Worm (Caenorhabditis elegans) whole organism, L2 larva: ENCODE results near the gene npr-3.

Experiments used
- C34F6.9 ChIP-seq: fragments of 150-350 bp; optimal IDR thresholded peaks from 2 replicates; lab custom pipeline; 2014; ENCODE audit warnings: missing biosample characterization, missing genetic modification characterization
- crh-2 ChIP-seq: sonication (generic microtip); optimal IDR thresholded peaks from 2 replicates; lab custom pipeline; 2017; ENCODE audit warnings: missing biosample characterization, missing genetic modification characterization
- lsy-2 ChIP-seq, 2 experiments: fragments of 150-350 bp in 1 of 2; sonication (generic microtip) in 1 of 2; optimal IDR thresholded peaks; 2 replicates each; lab custom pipeline; 2014 to 2017; ENCODE audit warnings: missing biosample characterization in 2 of 2, missing genetic modification characterization in 2 of 2
- mab-5 ChIP-seq: fragments of 150-350 bp; optimal IDR thresholded peaks from 2 replicates; lab custom pipeline; 2014; ENCODE audit warnings: missing biosample characterization, missing genetic modification characterization
- nhr-11 ChIP-seq: fragments of 150-350 bp; optimal IDR thresholded peaks from 2 replicates; lab custom pipeline; 2014; ENCODE audit warnings: missing biosample characterization, missing genetic modification characterization
- nhr-12 ChIP-seq: fragments of 150-350 bp; optimal IDR thresholded peaks from 2 replicates; lab custom pipeline; 2014; ENCODE audit warnings: missing biosample characterization, missing genetic modification characterization
- nhr-23 ChIP-seq: fragments of 150-350 bp; optimal IDR thresholded peaks from 2 replicates; lab custom pipeline; 2014; ENCODE audit warnings: missing biosample characterization, missing genetic modification reagents, missing genetic modification characterization
- nhr-237 ChIP-seq: fragments of 150-350 bp; optimal IDR thresholded peaks from 2 replicates; lab custom pipeline; 2014; ENCODE audit warnings: missing biosample characterization, missing genetic modification characterization
- nhr-77 ChIP-seq: fragments of 150-350 bp; optimal IDR thresholded peaks from 2 replicates; lab custom pipeline; 2014; ENCODE audit warnings: missing biosample characterization, missing genetic modification characterization
- sma-9 ChIP-seq, 2 experiments: fragments of 150-350 bp in 1 of 2; sonication (generic microtip) in 1 of 2; optimal IDR thresholded peaks; 2 replicates each; lab custom pipeline; 2014 to 2016; ENCODE audit warnings: missing genetic modification characterization in 2 of 2, mild to moderate bottlenecking in 1 of 2, missing biosample characterization in 1 of 2, missing compliant biosample characterization in 1 of 2, missing genetic modification reagents in 1 of 2, moderate library complexity in 1 of 2

ce11 chrIV:11498169-11498568, 38.4 kb downstream of the npr-3 start, which contains the start of gene sms-1:
- TF ChIP-seq nhr-23 (tag; lab: Kevin White, UChicago): no peak
- TF ChIP-seq C34F6.9: no peak
- TF ChIP-seq nhr-12: no peak
- no peak for TF ChIP-seq nhr-77
- no peak for TF ChIP-seq crh-2 (tag; lab: Kevin White, UChicago)
- no peak for TF ChIP-seq nhr-237 (tag; lab: Kevin White, UChicago)
- no peak for TF ChIP-seq sma-9 (GFP tag; optimal IDR thresholded peaks at IDR 0.05; lab: Kevin White, UChicago)
- TF ChIP-seq sma-9 (tag; optimal IDR thresholded peaks at IDR 0.05; lab: Kevin White, UChicago): no peak
- TF ChIP-seq nhr-11 (tag; lab: Kevin White, UChicago): no peak
- no peak for TF ChIP-seq mab-5 (tag; lab: Kevin White, UChicago)
- TF ChIP-seq lsy-2 (tag; optimal IDR thresholded peaks at IDR 0.05; lab: Kevin White, UChicago): no peak
